Worm (Caenorhabditis elegans) whole organism, mixed stage, embryonic: Measurements from ENCODE around the gene srz-67.

Source experiments
- M03D4.4 ChIP-seq: sonication (generic microtip); optimal IDR thresholded peaks from 2 replicates; lab custom pipeline; 2017; ENCODE audit warnings: mild to moderate bottlenecking, missing genetic modification characterization, missing compliant biosample characterization
- elt-3 ChIP-seq: fragments of 150-350 bp; optimal IDR thresholded peaks from 2 replicates; lab custom pipeline; 2014; ENCODE audit warnings: missing biosample characterization, missing genetic modification characterization
- lin-13 ChIP-seq: fragments of 150-350 bp; optimal IDR thresholded peaks from 2 replicates; lab custom pipeline; 2014; ENCODE audit warnings: missing biosample characterization, missing genetic modification characterization
- lsy-2 ChIP-seq: fragments of 150-350 bp; optimal IDR thresholded peaks from 2 replicates; lab custom pipeline; 2014; ENCODE audit warnings: missing biosample characterization, missing genetic modification characterization
- mab-5 ChIP-seq: fragments of 150-350 bp; optimal IDR thresholded peaks from 2 replicates; lab custom pipeline; 2014; ENCODE audit warnings: missing biosample characterization, missing genetic modification characterization
- nhr-28 ChIP-seq: fragments of 150-350 bp; optimal IDR thresholded peaks from 2 replicates; lab custom pipeline; 2014; ENCODE audit warnings: missing biosample characterization, missing genetic modification characterization
- snpc-4 ChIP-seq: fragments of 150-350 bp; optimal IDR thresholded peaks from 2 replicates; lab custom pipeline; 2014; ENCODE audit warnings: missing biosample characterization, missing genetic modification characterization
- sptf-1 ChIP-seq: sonication (generic microtip); optimal IDR thresholded peaks from 2 replicates; lab custom pipeline; 2017; ENCODE audit warnings: mild to moderate bottlenecking, missing genetic modification characterization, moderate library complexity, missing compliant biosample characterization
- ztf-11 ChIP-seq: fragments of 150-350 bp; optimal IDR thresholded peaks from 2 replicates; lab custom pipeline; 2014; ENCODE audit warnings: missing biosample characterization, missing genetic modification characterization

DNA sequence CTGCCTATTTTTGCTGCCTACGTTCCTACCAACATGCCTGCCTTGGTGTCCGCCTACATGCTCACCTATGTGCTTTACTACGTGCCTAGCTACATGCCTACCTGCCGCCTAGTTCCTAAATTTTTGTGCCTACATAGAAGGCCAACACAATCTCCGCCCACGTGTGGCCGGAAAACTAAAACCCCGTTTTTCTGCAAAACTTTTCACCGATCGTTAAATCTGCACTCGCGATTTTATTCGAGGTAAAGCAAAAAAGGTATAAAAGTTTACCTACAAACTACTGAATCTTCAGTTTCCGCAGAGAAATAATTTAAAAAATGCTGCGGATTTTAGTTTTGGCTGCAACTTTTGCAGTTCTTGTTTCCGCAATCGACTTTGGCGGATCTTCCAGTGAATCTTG is 12.5 kb upstream of the srz-67 start, which contains the start of gene clec-124:
- no peak for TF ChIP-seq lin-13 (tag; lab: Kevin White, UChicago)
- TF ChIP-seq mab-5 (tag; lab: Kevin White, UChicago) = no peak
- TF ChIP-seq nhr-28 (tag; lab: Kevin White, UChicago) = no peak
- no peak for TF ChIP-seq M03D4.4 (tag; lab: Kevin White, UChicago)
- no peak for TF ChIP-seq sptf-1 (tag; lab: Kevin White, UChicago)
- no peak for TF ChIP-seq ztf-11 (tag; lab: Kevin White, UChicago)
- TF ChIP-seq snpc-4 (tag; lab: Kevin White, UChicago) = no peak
- TF ChIP-seq elt-3 = no peak
- no peak for TF ChIP-seq lsy-2
